Worm (Caenorhabditis elegans): ENCODE results near the gene rpc-25.

ce11 chrV:10225610-10226009 is 19.2 kb upstream of the rpc-25 start, which contains the start of gene daf-36:
- no peak for TF ChIP-seq nhr-11 (tag; optimal IDR thresholded peaks at IDR 0.05)
- no peak for TF ChIP-seq ama-1 (optimal IDR thresholded peaks at IDR 0.05)
- no peak for TF ChIP-seq madf-2 (tag; optimal IDR thresholded peaks at IDR 0.05)
- TF ChIP-seq tbx-7 (tag; optimal IDR thresholded peaks at IDR 0.05) = no peak
- TF ChIP-seq nhr-232 (tag; optimal IDR thresholded peaks at IDR 0.05) = no peak
- no peak for TF ChIP-seq hlh-30 (tag; optimal IDR thresholded peaks at IDR 0.05; ENCODE audit: insufficient read depth)
- TF ChIP-seq fkh-10 (GFP tag; optimal IDR thresholded peaks at IDR 0.05) = no peak
- TF ChIP-seq unc-3 (GFP tag; conservative IDR thresholded peaks at IDR 0.05) = no peak
- no peak for TF ChIP-seq unc-3 (tag; optimal IDR thresholded peaks at IDR 0.05)
- TF ChIP-seq rnt-1 (tag; optimal IDR thresholded peaks at IDR 0.05) = no peak
- no peak for TF ChIP-seq elt-2 (tag; optimal IDR thresholded peaks at IDR 0.05)
- TF ChIP-seq mec-3 (tag; optimal IDR thresholded peaks at IDR 0.05; ENCODE audit: borderline replicate concordance) = no peak
- no peak for TF ChIP-seq pqm-1 (tag; optimal IDR thresholded peaks at IDR 0.05)
- TF ChIP-seq Y22D7AL.16 (tag; optimal IDR thresholded peaks at IDR 0.05) = no peak
- no peak for TF ChIP-seq unc-86 (tag; optimal IDR thresholded peaks at IDR 0.05)
